Worm (Caenorhabditis elegans) whole organism, L1 larva: ENCODE results near the gene F37A8.2.
A peak's percentile ranks its signal among the peaks of the same experiment; 100 is the strongest.

Experiments
- C34B4.2 ChIP-seq: sonication (generic microtip); optimal IDR thresholded peaks from 2 replicates; lab custom pipeline; 2017; ENCODE audit warnings: mild to moderate bottlenecking, missing genetic modification characterization, missing compliant biosample characterization
- aha-1 ChIP-seq: fragments of 150-350 bp; optimal IDR thresholded peaks from 2 replicates; lab custom pipeline; 2014; ENCODE audit warnings: missing biosample characterization, missing genetic modification characterization
- aly-2 ChIP-seq: fragments of 150-350 bp; optimal IDR thresholded peaks from 2 replicates; lab custom pipeline; 2014; ENCODE audit warnings: missing biosample characterization, missing genetic modification characterization
- blmp-1 ChIP-seq: fragments of 150-350 bp; optimal IDR thresholded peaks from 2 replicates; lab custom pipeline; 2014; ENCODE audit warnings: missing biosample characterization, missing genetic modification characterization
- ceh-63 ChIP-seq: fragments of 200-800 bp; sonication (Bioruptor generic); optimal IDR thresholded peaks from 2 replicates; lab custom pipeline; 2018; ENCODE audit warnings: mild to moderate bottlenecking, missing genetic modification characterization, missing compliant biosample characterization
- ceh-8 ChIP-seq: fragments of 200-800 bp; sonication (Bioruptor generic); optimal IDR thresholded peaks from 2 replicates; lab custom pipeline; 2018; ENCODE audit warnings: mild to moderate bottlenecking, missing genetic modification characterization, moderate library complexity, missing compliant biosample characterization
- ceh-88 ChIP-seq: fragments of 200-800 bp; sonication (Bioruptor generic); IDR thresholded peaks from 2 replicates; pipeline ENCODE4 v1.3.6; 2022; ENCODE audit warnings: missing genetic modification characterization, missing compliant biosample characterization
- ces-1 ChIP-seq: fragments of 150-350 bp; optimal IDR thresholded peaks from 2 replicates; lab custom pipeline; 2014; ENCODE audit warnings: missing biosample characterization, missing genetic modification reagents, missing genetic modification characterization
- dsc-1 ChIP-seq: sonication (generic microtip); optimal IDR thresholded peaks from 2 replicates; lab custom pipeline; 2016; ENCODE audit warnings: mild to moderate bottlenecking, missing genetic modification characterization, missing compliant biosample characterization
- efl-1 ChIP-seq, 4 experiments: fragments of 150-350 bp; optimal IDR thresholded peaks in 3 of 4; peaks in 1 of 4; 1 replicate in 1 of 4; 2 replicates in 3 of 4; lab custom pipeline; 2014; ENCODE audit warnings: missing biosample characterization in 2 of 4, missing genetic modification characterization in 2 of 4, missing genetic modification reagents in 2 of 4
- efl-3 ChIP-seq: fragments of 200-800 bp; sonication (Bioruptor generic); optimal IDR thresholded peaks from 2 replicates; lab custom pipeline; 2018; ENCODE audit warnings: mild to moderate bottlenecking, missing genetic modification characterization, missing compliant biosample characterization
- elt-2 ChIP-seq: sonication (generic microtip); optimal IDR thresholded peaks from 2 replicates; lab custom pipeline; 2016; ENCODE audit warnings: missing genetic modification characterization, mild to moderate bottlenecking, inconsistent platforms, missing compliant biosample characterization, missing genetic modification reagents
- fos-1 ChIP-seq: fragments of 150-350 bp; optimal IDR thresholded peaks from 2 replicates; lab custom pipeline; 2014; ENCODE audit warnings: missing biosample characterization, missing genetic modification characterization
- hlh-4 ChIP-seq: sonication (generic microtip); optimal IDR thresholded peaks from 2 replicates; lab custom pipeline; 2016; ENCODE audit warnings: mild to moderate bottlenecking, missing genetic modification characterization, missing compliant biosample characterization
- hpl-2 ChIP-seq: fragments of 150-350 bp; optimal IDR thresholded peaks from 2 replicates; lab custom pipeline; 2014; ENCODE audit warnings: missing biosample characterization, missing genetic modification reagents, missing genetic modification characterization
- irx-1 ChIP-seq: sonication (generic microtip); optimal IDR thresholded peaks from 2 replicates; lab custom pipeline; 2016; ENCODE audit warnings: missing genetic modification characterization, missing compliant biosample characterization
- isw-1 ChIP-seq: fragments of 200-800 bp; sonication (Bioruptor generic); IDR thresholded peaks from 2 replicates; pipeline ENCODE4 v1.3.6; 2022; ENCODE audit warnings: missing genetic modification characterization, missing compliant biosample characterization
- jun-1 ChIP-seq: fragments of 150-350 bp; optimal IDR thresholded peaks from 2 replicates; lab custom pipeline; 2014; ENCODE audit warnings: missing biosample characterization, missing genetic modification reagents, missing genetic modification characterization
- lin-13 ChIP-seq: fragments of 150-350 bp; optimal IDR thresholded peaks from 2 replicates; lab custom pipeline; 2014; ENCODE audit warnings: missing biosample characterization, missing genetic modification reagents, missing genetic modification characterization
- lin-14 ChIP-seq: fragments of 200-800 bp; sonication (Bioruptor generic); optimal IDR thresholded peaks from 2 replicates; lab custom pipeline; 2018; ENCODE audit warnings: mild to moderate bottlenecking, missing genetic modification characterization, moderate library complexity, missing compliant biosample characterization
- lin-35 ChIP-seq, 2 experiments: fragments of 150-350 bp; optimal IDR thresholded peaks; 2 replicates each; lab custom pipeline; 2014; ENCODE audit warnings: missing biosample characterization in 2 of 2, missing genetic modification characterization in 2 of 2, missing genetic modification reagents in 2 of 2
- lin-39 ChIP-seq: fragments of 150-350 bp; optimal IDR thresholded peaks from 2 replicates; lab custom pipeline; 2014; ENCODE audit warnings: missing biosample characterization, missing genetic modification reagents, missing genetic modification characterization
- lir-3 ChIP-seq: sonication (generic microtip); optimal IDR thresholded peaks from 2 replicates; lab custom pipeline; 2016; ENCODE audit warnings: mild to moderate bottlenecking, missing genetic modification characterization, moderate library complexity, missing compliant biosample characterization; ENCODE audit not compliant: poor library complexity
- mep-1 ChIP-seq: fragments of 150-350 bp; optimal IDR thresholded peaks from 2 replicates; lab custom pipeline; 2014; ENCODE audit warnings: missing biosample characterization, missing genetic modification characterization
- nhr-12 ChIP-seq: sonication (generic microtip); optimal IDR thresholded peaks from 2 replicates; lab custom pipeline; 2017; ENCODE audit warnings: missing biosample characterization, missing genetic modification characterization
- nhr-19 ChIP-seq: fragments of 200-800 bp; sonication (Bioruptor generic); conservative IDR thresholded peaks from 2 replicates; pipeline ENCODE4 v1.3.6; 2022; ENCODE audit warnings: missing genetic modification characterization, missing compliant biosample characterization
- nhr-20 ChIP-seq: sonication (generic microtip); optimal IDR thresholded peaks from 2 replicates; lab custom pipeline; 2016; ENCODE audit warnings: mild to moderate bottlenecking, missing genetic modification characterization, missing compliant biosample characterization
- nhr-28 ChIP-seq: fragments of 150-350 bp; optimal IDR thresholded peaks from 2 replicates; lab custom pipeline; 2014; ENCODE audit warnings: missing biosample characterization, missing genetic modification characterization
- nhr-71 ChIP-seq: sonication (generic microtip); optimal IDR thresholded peaks from 2 replicates; lab custom pipeline; 2016; ENCODE audit warnings: mild to moderate bottlenecking, missing genetic modification characterization, moderate library complexity, missing compliant biosample characterization
- nhr-76 ChIP-seq: sonication (generic microtip); optimal IDR thresholded peaks from 2 replicates; lab custom pipeline; 2017; ENCODE audit warnings: missing biosample characterization, missing genetic modification characterization
- nhr-84 ChIP-seq: sonication (generic microtip); optimal IDR thresholded peaks from 2 replicates; lab custom pipeline; 2017; ENCODE audit warnings: missing biosample characterization, missing genetic modification characterization
- nhr-90 ChIP-seq: sonication (generic microtip); optimal IDR thresholded peaks from 2 replicates; lab custom pipeline; 2016; ENCODE audit warnings: mild to moderate bottlenecking, missing genetic modification characterization, missing compliant biosample characterization; ENCODE audit not compliant: poor library complexity
- sox-4 ChIP-seq: sonication (generic microtip); optimal IDR thresholded peaks from 2 replicates; lab custom pipeline; 2016; ENCODE audit warnings: missing genetic modification characterization, missing compliant biosample characterization
- sup-37 ChIP-seq: fragments of 200-800 bp; sonication (Bioruptor generic); optimal IDR thresholded peaks from 2 replicates; lab custom pipeline; 2018; ENCODE audit warnings: mild to moderate bottlenecking, missing genetic modification characterization, missing compliant biosample characterization
- swsn-7 ChIP-seq: sonication (generic microtip); optimal IDR thresholded peaks from 2 replicates; lab custom pipeline; 2016; ENCODE audit warnings: missing genetic modification characterization, missing compliant biosample characterization
- tbx-2 ChIP-seq: sonication (generic microtip); optimal IDR thresholded peaks from 2 replicates; lab custom pipeline; 2016; ENCODE audit warnings: missing genetic modification characterization, missing compliant biosample characterization
- unc-130 ChIP-seq: fragments of 150-350 bp; optimal IDR thresholded peaks from 2 replicates; lab custom pipeline; 2017; ENCODE audit warnings: missing biosample characterization, missing genetic modification characterization, inconsistent platforms
- unc-98 ChIP-seq: fragments of 200-800 bp; sonication (Bioruptor generic); IDR thresholded peaks from 2 replicates; pipeline ENCODE4 v1.3.6; 2022; ENCODE audit warnings: missing genetic modification characterization, missing compliant biosample characterization
- xbp-1 ChIP-seq: sonication (generic microtip); optimal IDR thresholded peaks from 2 replicates; lab custom pipeline; 2016; ENCODE audit warnings: missing genetic modification characterization, missing compliant biosample characterization
- zip-4 ChIP-seq: fragments of 200-800 bp; sonication (Bioruptor generic); optimal IDR thresholded peaks from 2 replicates; lab custom pipeline; 2018; ENCODE audit warnings: mild to moderate bottlenecking, missing genetic modification characterization, moderate library complexity, missing compliant biosample characterization

The F37A8.2 gene

ce11 chrIII:3979980-3980631 is 48.8 kb upstream of the F37A8.2 start (continued):
- TF ChIP-seq jun-1: peak; percentile 36
- TF ChIP-seq ceh-88 (GFP tag; lab: Robert Waterston, UW): no peak
- no peak for TF ChIP-seq sox-4 (tag; lab: Kevin White, UChicago)
- TF ChIP-seq nhr-90 (tag; lab: Kevin White, UChicago): no peak
- peak; percentile 27 for TF ChIP-seq blmp-1
- TF ChIP-seq aly-2 (tag; lab: Kevin White, UChicago): no peak
- TF ChIP-seq ceh-63 (GFP tag; lab: Kevin White, UChicago): no peak
- TF ChIP-seq lir-3: no peak
- TF ChIP-seq hpl-2 (GFP tag; lab: Kevin White, UChicago): no peak
- no peak for TF ChIP-seq nhr-84
- peak; percentile 81 for TF ChIP-seq nhr-71 (tag; lab: Kevin White, UChicago)
- peak; percentile 49 for TF ChIP-seq dsc-1
- no peak for TF ChIP-seq unc-130 (tag; lab: Kevin White, UChicago)
- no peak for TF ChIP-seq zip-4 (GFP tag; lab: Kevin White, UChicago)
- peak; percentile 28 for TF ChIP-seq xbp-1 (tag; lab: Kevin White, UChicago)
- no peak for TF ChIP-seq efl-3 (GFP tag; lab: Kevin White, UChicago)
- no peak for TF ChIP-seq fos-1
- TF ChIP-seq unc-98: no peak
- peak; percentile 46 for TF ChIP-seq elt-2 (tag; lab: Kevin White, UChicago)
- TF ChIP-seq ceh-8: no peak
- peak; percentile 43 for TF ChIP-seq tbx-2 (tag; lab: Kevin White, UChicago)
- TF ChIP-seq swsn-7 (tag; lab: Kevin White, UChicago): peak; percentile 64
- TF ChIP-seq lin-35 (GFP tag; optimal IDR thresholded peaks at IDR 0.05; lab: Kevin White, UChicago): peak; percentile 52 to 58
- no peak for TF ChIP-seq isw-1
- TF ChIP-seq nhr-76: no peak
- peak; percentile 21 for TF ChIP-seq lin-13 (GFP tag; lab: Kevin White, UChicago)
- TF ChIP-seq ces-1 (GFP tag; lab: Kevin White, UChicago): no peak
- TF ChIP-seq lin-39 (tag; lab: Kevin White, UChicago): no peak
- no peak for TF ChIP-seq irx-1 (tag; lab: Kevin White, UChicago)
- TF ChIP-seq hlh-4: no peak
- peak; percentile 68 for TF ChIP-seq mep-1 (tag; lab: Kevin White, UChicago)
- no peak for TF ChIP-seq sup-37 (GFP tag; lab: Kevin White, UChicago)
- TF ChIP-seq nhr-19 (GFP tag; lab: Robert Waterston, UW): peak; percentile 41; the same call in 1 of the 2 replicates
- no peak for TF ChIP-seq nhr-12 (tag; lab: Kevin White, UChicago)
- TF ChIP-seq aha-1 (tag; lab: Kevin White, UChicago): no peak
- peak; percentile 48 to 59 for TF ChIP-seq efl-1 (optimal IDR thresholded peaks at IDR 0.05; lab: Kevin White, UChicago)
- TF ChIP-seq efl-1 (GFP tag; optimal IDR thresholded peaks at IDR 0.05 in 1 of 2; lab: Kevin White, UChicago): peak; percentile 34 to 92

ce11 chrIII:3978438-3978837 is 47.1 kb upstream of the F37A8.2 start:
- TF ChIP-seq mep-1 (tag; lab: Kevin White, UChicago) (peak; percentile 22), lin-14 (GFP tag; lab: Kevin White, UChicago) (peak; percentile 80), efl-1 (optimal IDR thresholded peaks at IDR 0.05; lab: Kevin White, UChicago) (no peak), efl-1 (GFP tag; optimal IDR thresholded peaks at IDR 0.05 in 1 of 2; lab: Kevin White, UChicago) (peak in 1 of 2 experiments; percentile 53), lin-35 (GFP tag; optimal IDR thresholded peaks at IDR 0.05; lab: Kevin White, UChicago) (peak in 1 of 2 experiments; percentile 9), C34B4.2 (tag; lab: Kevin White, UChicago) (no peak), nhr-71 (tag; lab: Kevin White, UChicago) (peak; percentile 2), blmp-1 (peak; percentile 37), nhr-20 (peak; percentile 10), nhr-28 (tag; lab: Kevin White, UChicago) (no peak), nhr-76 (no peak)
